Worm (Caenorhabditis elegans) whole organism, L2 larva: Measurements from ENCODE around the gene dna-2.

Experiments
- fos-1 ChIP-seq: fragments of 150-350 bp; optimal IDR thresholded peaks from 2 replicates; lab custom pipeline; 2014; ENCODE audit warnings: missing biosample characterization, missing genetic modification characterization
- nhr-12 ChIP-seq: fragments of 150-350 bp; optimal IDR thresholded peaks from 2 replicates; lab custom pipeline; 2014; ENCODE audit warnings: missing biosample characterization, missing genetic modification characterization
- nhr-237 ChIP-seq: fragments of 150-350 bp; optimal IDR thresholded peaks from 2 replicates; lab custom pipeline; 2014; ENCODE audit warnings: missing biosample characterization, missing genetic modification characterization
- nhr-25 ChIP-seq: fragments of 150-350 bp; sonication (generic microtip); optimal IDR thresholded peaks from 3 replicates; lab custom pipeline; 2014; ENCODE audit warnings: missing biosample characterization, missing genetic modification characterization

DNA sequence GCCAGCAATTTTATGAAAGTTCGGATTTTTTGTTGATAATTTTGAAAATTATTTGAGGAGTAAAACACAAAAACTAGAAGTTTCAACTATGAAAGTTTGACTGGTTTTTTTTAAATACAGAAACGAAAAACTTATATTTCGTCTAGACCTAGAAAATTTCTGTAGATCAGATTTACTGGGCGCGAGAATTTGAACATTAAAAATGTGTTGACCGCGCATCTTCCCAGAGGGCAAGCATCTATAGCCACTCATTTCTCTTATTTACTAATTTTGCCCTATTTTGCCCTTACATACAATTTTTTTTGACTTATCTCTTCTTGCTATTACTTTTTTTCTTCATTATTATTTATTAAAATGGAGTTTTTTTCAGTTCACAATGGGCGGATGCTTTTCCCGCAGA, 30.7 kb downstream of the dna-2 start, which contains the start of gene F43G6.10:
- TF ChIP-seq nhr-25 (tag; lab: Kevin White, UChicago), result no peak
- no peak for TF ChIP-seq nhr-12 (tag; lab: Kevin White, UChicago)
- TF ChIP-seq fos-1 (tag; lab: Kevin White, UChicago), result no peak
- no peak for TF ChIP-seq nhr-237 (tag; lab: Kevin White, UChicago)
